Worm (Caenorhabditis elegans) whole organism, mixed stage, embryonic: ENCODE results near the gene C25D7.5.
A peak's percentile ranks its signal among the peaks of the same experiment; 100 is the strongest.

Source experiments
- M03D4.4 ChIP-seq: sonication (generic microtip); optimal IDR thresholded peaks from 2 replicates; lab custom pipeline; 2017; ENCODE audit warnings: mild to moderate bottlenecking, missing genetic modification characterization, missing compliant biosample characterization
- bed-3 ChIP-seq: fragments of 200-800 bp; sonication (Bioruptor generic); optimal IDR thresholded peaks from 3 replicates; lab custom pipeline; 2018; ENCODE audit warnings: mild to moderate bottlenecking, missing genetic modification characterization, moderate library complexity, missing compliant biosample characterization
- blmp-1 ChIP-seq: fragments of 150-350 bp; optimal IDR thresholded peaks from 2 replicates; lab custom pipeline; 2014; ENCODE audit warnings: missing biosample characterization, missing genetic modification characterization
- ceh-39 ChIP-seq: fragments of 150-350 bp; optimal IDR thresholded peaks from 2 replicates; lab custom pipeline; 2014; ENCODE audit warnings: missing biosample characterization, missing genetic modification characterization
- ceh-43 ChIP-seq: fragments of 200-800 bp; sonication (Bioruptor generic); optimal IDR thresholded peaks from 2 replicates; lab custom pipeline; 2018; ENCODE audit warnings: mild to moderate bottlenecking, missing genetic modification characterization, moderate library complexity, missing compliant biosample characterization
- ceh-83 ChIP-seq: fragments of 200-800 bp; sonication (Bioruptor generic); optimal IDR thresholded peaks from 2 replicates; lab custom pipeline; 2018; ENCODE audit warnings: mild to moderate bottlenecking, missing genetic modification characterization, missing compliant biosample characterization
- ces-1 ChIP-seq: fragments of 150-350 bp; optimal IDR thresholded peaks from 2 replicates; lab custom pipeline; 2014; ENCODE audit warnings: missing biosample characterization, missing genetic modification reagents, missing genetic modification characterization
- cnd-1 ChIP-seq: fragments of 200-800 bp; sonication (Bioruptor generic); optimal IDR thresholded peaks from 2 replicates; lab custom pipeline; 2018; ENCODE audit warnings: mild to moderate bottlenecking, missing genetic modification characterization, missing compliant biosample characterization
- elt-3 ChIP-seq: fragments of 150-350 bp; optimal IDR thresholded peaks from 2 replicates; lab custom pipeline; 2014; ENCODE audit warnings: missing biosample characterization, missing genetic modification characterization
- flh-1 ChIP-seq: fragments of 200-800 bp; sonication (Bioruptor generic); optimal IDR thresholded peaks from 2 replicates; lab custom pipeline; 2018; ENCODE audit warnings: mild to moderate bottlenecking, missing genetic modification characterization, moderate library complexity, missing compliant biosample characterization
- ham-2 ChIP-seq: fragments of 200-800 bp; sonication (Bioruptor generic); optimal IDR thresholded peaks from 2 replicates; lab custom pipeline; 2018; ENCODE audit warnings: mild to moderate bottlenecking, missing genetic modification characterization, missing compliant biosample characterization
- hlh-1 ChIP-seq: fragments of 150-350 bp; optimal IDR thresholded peaks from 2 replicates; lab custom pipeline; 2014; ENCODE audit warnings: missing biosample characterization, missing genetic modification reagents, missing genetic modification characterization
- lin-13 ChIP-seq: fragments of 150-350 bp; optimal IDR thresholded peaks from 2 replicates; lab custom pipeline; 2014; ENCODE audit warnings: missing biosample characterization, missing genetic modification characterization
- lin-32 ChIP-seq: fragments of 200-800 bp; sonication (Bioruptor generic); optimal IDR thresholded peaks from 2 replicates; lab custom pipeline; 2018; ENCODE audit warnings: mild to moderate bottlenecking, missing genetic modification characterization, missing compliant biosample characterization
- lsy-2 ChIP-seq: fragments of 150-350 bp; optimal IDR thresholded peaks from 2 replicates; lab custom pipeline; 2014; ENCODE audit warnings: missing biosample characterization, missing genetic modification characterization
- mab-5 ChIP-seq: fragments of 150-350 bp; optimal IDR thresholded peaks from 2 replicates; lab custom pipeline; 2014; ENCODE audit warnings: missing biosample characterization, missing genetic modification characterization
- mep-1 ChIP-seq: fragments of 150-350 bp; optimal IDR thresholded peaks from 2 replicates; lab custom pipeline; 2017; ENCODE audit warnings: missing biosample characterization, missing genetic modification reagents, missing genetic modification characterization, inconsistent platforms
- mls-2 ChIP-seq: sonication (generic microtip); optimal IDR thresholded peaks from 2 replicates; lab custom pipeline; 2016; ENCODE audit warnings: mild to moderate bottlenecking, missing genetic modification characterization, moderate library complexity, missing compliant biosample characterization
- nhr-12 ChIP-seq: fragments of 150-350 bp; optimal IDR thresholded peaks from 2 replicates; lab custom pipeline; 2014; ENCODE audit warnings: missing biosample characterization, missing genetic modification characterization
- nhr-2 ChIP-seq: fragments of 150-350 bp; optimal IDR thresholded peaks from 2 replicates; lab custom pipeline; 2014; ENCODE audit warnings: missing biosample characterization, missing genetic modification characterization
- nhr-237 ChIP-seq: fragments of 150-350 bp; optimal IDR thresholded peaks from 2 replicates; lab custom pipeline; 2014; ENCODE audit warnings: missing biosample characterization, missing genetic modification characterization
- nhr-28 ChIP-seq: fragments of 150-350 bp; optimal IDR thresholded peaks from 2 replicates; lab custom pipeline; 2014; ENCODE audit warnings: missing biosample characterization, missing genetic modification characterization
- nhr-76 ChIP-seq: sonication (generic microtip); optimal IDR thresholded peaks from 2 replicates; lab custom pipeline; 2017; ENCODE audit warnings: missing biosample characterization, missing genetic modification characterization
- pha-4 ChIP-seq: fragments of 150-350 bp; optimal IDR thresholded peaks from 2 replicates; lab custom pipeline; 2018; ENCODE audit warnings: missing biosample characterization, missing genetic modification reagents, missing genetic modification characterization
- snpc-4 ChIP-seq: fragments of 150-350 bp; optimal IDR thresholded peaks from 2 replicates; lab custom pipeline; 2014; ENCODE audit warnings: missing biosample characterization, missing genetic modification characterization
- sptf-1 ChIP-seq: sonication (generic microtip); optimal IDR thresholded peaks from 2 replicates; lab custom pipeline; 2017; ENCODE audit warnings: mild to moderate bottlenecking, missing genetic modification characterization, moderate library complexity, missing compliant biosample characterization
- tbx-8 ChIP-seq: fragments of 200-800 bp; sonication (Bioruptor generic); optimal IDR thresholded peaks from 2 replicates; lab custom pipeline; 2018; ENCODE audit warnings: mild to moderate bottlenecking, missing genetic modification characterization, moderate library complexity, missing compliant biosample characterization
- unc-120 ChIP-seq: sonication (generic microtip); optimal IDR thresholded peaks from 2 replicates; lab custom pipeline; 2017; ENCODE audit warnings: missing genetic modification characterization, missing compliant biosample characterization; ENCODE audit not compliant: poor library complexity, severe bottlenecking
- unc-39 ChIP-seq: fragments of 150-350 bp; optimal IDR thresholded peaks from 2 replicates; lab custom pipeline; 2014; ENCODE audit warnings: missing biosample characterization, missing genetic modification characterization
- unc-62 ChIP-seq: fragments of 150-350 bp; optimal IDR thresholded peaks from 2 replicates; lab custom pipeline; 2014; ENCODE audit warnings: missing biosample characterization, missing genetic modification reagents, missing genetic modification characterization
- zip-8 ChIP-seq: fragments of 150-350 bp; optimal IDR thresholded peaks from 2 replicates; lab custom pipeline; 2014; ENCODE audit warnings: missing biosample characterization, missing genetic modification characterization
- ztf-11 ChIP-seq: fragments of 150-350 bp; optimal IDR thresholded peaks from 2 replicates; lab custom pipeline; 2014; ENCODE audit warnings: missing biosample characterization, missing genetic modification characterization

Gene C25D7.5

ce11 chrV:15056346-15056839 is 3.9 kb downstream of the C25D7.5 start:
- no peak for TF ChIP-seq unc-62 (GFP tag; lab: Kevin White, UChicago)
- TF ChIP-seq lin-13, result no peak
- TF ChIP-seq blmp-1 (tag; lab: Kevin White, UChicago), result no peak
- no peak for TF ChIP-seq nhr-28 (tag; lab: Kevin White, UChicago)
- TF ChIP-seq ztf-11 (tag; lab: Kevin White, UChicago), result no peak
- no peak for TF ChIP-seq M03D4.4
- no peak for TF ChIP-seq sptf-1
- TF ChIP-seq ceh-43 (GFP tag; lab: Kevin White, UChicago), result no peak
- no peak for TF ChIP-seq pha-4 (tag; lab: Kevin White, UChicago)
- TF ChIP-seq flh-1, result no peak
- no peak for TF ChIP-seq ham-2 (GFP tag; lab: Kevin White, UChicago)
- TF ChIP-seq nhr-2 (tag; lab: Kevin White, UChicago), result no peak
- no peak for TF ChIP-seq mep-1 (tag; lab: Kevin White, UChicago)
- no peak for TF ChIP-seq zip-8 (tag; lab: Kevin White, UChicago)
- TF ChIP-seq nhr-237 (tag; lab: Kevin White, UChicago), result no peak
- no peak for TF ChIP-seq mab-5
- no peak for TF ChIP-seq unc-39
- no peak for TF ChIP-seq snpc-4 (tag; lab: Kevin White, UChicago)
- TF ChIP-seq, all 35 proteins: peak for 0

DNA sequence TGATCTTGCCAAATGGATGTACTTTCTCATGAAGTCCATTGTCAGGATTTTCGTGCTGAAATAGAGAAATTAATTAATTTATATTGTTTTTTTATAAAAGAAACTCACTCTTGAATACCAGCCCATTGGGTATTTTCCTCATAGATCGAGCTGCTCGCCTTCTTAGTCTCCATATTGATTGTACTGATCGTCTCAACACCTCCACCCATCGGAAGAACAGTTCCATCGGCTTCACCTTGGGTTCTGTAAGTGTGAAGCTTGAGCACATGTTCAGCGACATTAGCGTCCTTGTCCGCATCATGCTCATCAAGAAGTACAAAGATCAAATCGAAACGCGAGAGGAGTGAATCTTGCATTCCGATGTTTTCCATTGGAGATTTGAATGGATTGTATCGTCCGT is 5.3 kb downstream of the C25D7.5 start:
- TF ChIP-seq ztf-11 (tag; lab: Kevin White, UChicago) (no peak), nhr-28 (tag; lab: Kevin White, UChicago) (no peak), nhr-76 (tag; lab: Kevin White, UChicago) (no peak), pha-4 (tag; lab: Kevin White, UChicago) (no peak), nhr-2 (tag; lab: Kevin White, UChicago) (no peak), unc-62 (GFP tag; lab: Kevin White, UChicago) (no peak), tbx-8 (no peak), blmp-1 (tag; lab: Kevin White, UChicago) (no peak), bed-3 (GFP tag; lab: Kevin White, UChicago) (no peak), mls-2 (tag; lab: Kevin White, UChicago) (no peak), nhr-237 (tag; lab: Kevin White, UChicago) (no peak)

- TF ChIP-seq snpc-4 (tag; lab: Kevin White, UChicago) (no peak), mep-1 (tag; lab: Kevin White, UChicago) (no peak), flh-1 (no peak), elt-3 (tag; lab: Kevin White, UChicago) (no peak), unc-120 (no peak), ham-2 (GFP tag; lab: Kevin White, UChicago) (no peak), M03D4.4 (no peak), ztf-11 (tag; lab: Kevin White, UChicago) (no peak), pha-4 (tag; lab: Kevin White, UChicago) (no peak), ceh-83 (GFP tag; lab: Kevin White, UChicago) (no peak), zip-8 (tag; lab: Kevin White, UChicago) (no peak), mab-5 (no peak), ceh-39 (tag; lab: Kevin White, UChicago) (no peak), ceh-43 (GFP tag; lab: Kevin White, UChicago) (no peak), nhr-12 (tag; lab: Kevin White, UChicago) (no peak), cnd-1 (no peak), unc-62 (GFP tag; lab: Kevin White, UChicago) (no peak), mls-2 (tag; lab: Kevin White, UChicago) (no peak), blmp-1 (tag; lab: Kevin White, UChicago) (no peak), nhr-237 (tag; lab: Kevin White, UChicago) (no peak)
Measured at ce11 chrV:15058423-15058822, 6.0 kb downstream of the C25D7.5 start.

DNA sequence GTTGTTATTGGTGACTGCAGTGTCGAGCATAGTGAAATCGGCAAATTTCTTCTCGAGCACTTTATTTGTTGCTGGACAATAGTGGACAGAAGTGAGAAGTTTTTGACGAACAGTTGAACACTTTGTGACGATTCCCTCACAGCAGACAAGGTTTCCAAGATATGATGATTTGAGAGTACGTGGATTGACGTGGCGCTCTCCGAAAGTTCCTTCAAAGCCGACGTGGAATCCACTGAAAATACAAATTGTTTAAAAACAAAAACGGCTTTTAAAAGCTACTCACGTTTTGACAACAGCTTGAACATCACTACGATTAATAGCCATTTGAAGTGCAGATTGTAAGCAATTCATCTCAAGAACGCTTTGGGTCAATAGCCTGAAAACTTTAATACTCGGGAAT is 6.5 kb downstream of the C25D7.5 start:
- TF ChIP-seq ceh-83 (GFP tag; lab: Kevin White, UChicago) (no peak), lin-13 (no peak)
- TF ChIP-seq, all 35 proteins: peak for 0

- TF ChIP-seq hlh-1 (no peak), nhr-237 (tag; lab: Kevin White, UChicago) (no peak), ces-1 (GFP tag; lab: Kevin White, UChicago) (peak; percentile 11), zip-8 (tag; lab: Kevin White, UChicago) (peak; percentile 44), snpc-4 (tag; lab: Kevin White, UChicago) (no peak), ceh-83 (GFP tag; lab: Kevin White, UChicago) (no peak), bed-3 (GFP tag; lab: Kevin White, UChicago) (no peak), lin-32 (no peak), nhr-2 (tag; lab: Kevin White, UChicago) (no peak), flh-1 (no peak), tbx-8 (no peak), mab-5 (no peak), mls-2 (tag; lab: Kevin White, UChicago) (no peak), lsy-2 (tag; lab: Kevin White, UChicago) (peak; percentile 12)
Measured at ce11 chrV:15059534-15059933, 7.1 kb downstream of the C25D7.5 start, which contains the start of the genes mcm-3 and C25D7.15. TSS of gene mcm-3 (minus strand) at chrV:15059599. TSS of gene C25D7.15 (plus strand) at chrV:15059808.
